Worm (Caenorhabditis elegans) whole organism, L4 larva: ENCODE results near the gene rnr-2.

Experiments
- F44E2.7 ChIP-seq: fragments of 200-800 bp; sonication (Bioruptor generic); IDR thresholded peaks from 2 replicates; pipeline ENCODE4 v2.1.2; 2022; ENCODE audit warnings: missing genetic modification characterization, missing compliant biosample characterization
- T20F7.1 ChIP-seq: fragments of 200-800 bp; sonication (Bioruptor generic); optimal IDR thresholded peaks from 2 replicates; lab custom pipeline; 2018; ENCODE audit warnings: mild to moderate bottlenecking, missing genetic modification characterization, missing compliant biosample characterization
- Y48G9A.11 ChIP-seq: fragments of 200-800 bp; sonication (Bioruptor generic); IDR thresholded peaks from 2 replicates; pipeline ENCODE4 v1.3.6; 2022; ENCODE audit warnings: missing genetic modification reagents, missing genetic modification characterization, missing compliant biosample characterization
- ZK546.5 ChIP-seq, 2 experiments: sonication (generic microtip); optimal IDR thresholded peaks; 2 replicates each; lab custom pipeline; 2017; ENCODE audit warnings: missing biosample characterization in 2 of 2, missing genetic modification characterization in 2 of 2
- aly-2 ChIP-seq: sonication (generic microtip); optimal IDR thresholded peaks from 2 replicates; lab custom pipeline; 2018; ENCODE audit warnings: missing biosample characterization, missing genetic modification characterization
- ceh-20 ChIP-seq: fragments of 200-800 bp; sonication (Bioruptor generic); IDR thresholded peaks from 2 replicates; pipeline ENCODE4 v1.3.6; 2022; ENCODE audit warnings: missing genetic modification reagents, missing genetic modification characterization, missing compliant biosample characterization
- ceh-28 ChIP-seq: fragments of 150-350 bp; optimal IDR thresholded peaks from 2 replicates; lab custom pipeline; 2014; ENCODE audit warnings: missing biosample characterization, missing genetic modification reagents, missing genetic modification characterization
- ceh-62 ChIP-seq: sonication (generic microtip); optimal IDR thresholded peaks from 2 replicates; lab custom pipeline; 2017; ENCODE audit warnings: missing biosample characterization, missing genetic modification characterization
- ceh-82 ChIP-seq: sonication (generic microtip); optimal IDR thresholded peaks from 2 replicates; lab custom pipeline; 2017; ENCODE audit warnings: missing biosample characterization, missing genetic modification characterization
- cey-2 ChIP-seq: sonication (generic microtip); optimal IDR thresholded peaks from 3 replicates; lab custom pipeline; 2017; ENCODE audit warnings: missing genetic modification characterization, mild to moderate bottlenecking, missing compliant biosample characterization, antibody characterized with exemption, borderline replicate concordance; ENCODE audit not compliant: insufficient read depth
- daf-12 ChIP-seq: fragments of 150-350 bp; optimal IDR thresholded peaks from 2 replicates; lab custom pipeline; 2014; ENCODE audit warnings: missing biosample characterization, missing genetic modification reagents, missing genetic modification characterization
- daf-16 ChIP-seq, 3 experiments: sonication (generic microtip); optimal IDR thresholded peaks; 2 replicates each; lab custom pipeline; 2016 to 2017; ENCODE audit warnings: missing genetic modification characterization in 3 of 3, missing genetic modification reagents in 3 of 3, mild to moderate bottlenecking in 2 of 3, missing compliant biosample characterization in 2 of 3, missing biosample characterization in 1 of 3, moderate library complexity in 1 of 3
- dmd-8 ChIP-seq: fragments of 200-800 bp; sonication (Bioruptor generic); IDR thresholded peaks from 2 replicates; pipeline ENCODE4 v1.3.6; 2022; ENCODE audit warnings: missing genetic modification characterization, missing compliant biosample characterization
- dpl-1 ChIP-seq: fragments of 150-350 bp; optimal IDR thresholded peaks from 2 replicates; lab custom pipeline; 2014; ENCODE audit warnings: missing biosample characterization, missing genetic modification reagents, missing genetic modification characterization
- egl-27 ChIP-seq: sonication (generic microtip); optimal IDR thresholded peaks from 3 replicates; lab custom pipeline; 2017; ENCODE audit warnings: missing biosample characterization, missing genetic modification reagents, missing genetic modification characterization
- fkh-10 ChIP-seq: fragments of 150-350 bp; optimal IDR thresholded peaks from 2 replicates; lab custom pipeline; 2014; ENCODE audit warnings: missing biosample characterization, missing genetic modification reagents, missing genetic modification characterization
- fos-1 ChIP-seq: fragments of 150-350 bp; optimal IDR thresholded peaks from 2 replicates; lab custom pipeline; 2014; ENCODE audit warnings: missing biosample characterization, missing genetic modification characterization
- hif-1 ChIP-seq, 2 experiments: sonication (generic microtip); optimal IDR thresholded peaks; 2 replicates each; lab custom pipeline; 2016 to 2017; ENCODE audit warnings: missing compliant biosample characterization in 2 of 2, missing genetic modification characterization in 2 of 2, missing genetic modification reagents in 2 of 2, missing genotype in 2 of 2, mild to moderate bottlenecking in 1 of 2
- jun-1 ChIP-seq: fragments of 150-350 bp; optimal IDR thresholded peaks from 2 replicates; lab custom pipeline; 2014; ENCODE audit warnings: missing biosample characterization, missing genetic modification reagents, missing genetic modification characterization
- lin-15B ChIP-seq: fragments of 150-350 bp; sonication (generic microtip); optimal IDR thresholded peaks from 3 replicates; lab custom pipeline; 2014; ENCODE audit warnings: missing biosample characterization, missing genetic modification characterization
- lin-38 ChIP-seq: fragments of 200-800 bp; sonication (Bioruptor generic); IDR thresholded peaks from 2 replicates; pipeline ENCODE4 v1.3.6; 2022; ENCODE audit warnings: missing genetic modification reagents, missing genetic modification characterization, missing compliant biosample characterization
- lsy-2 ChIP-seq, 2 experiments: fragments of 150-350 bp in 1 of 2; sonication (generic microtip) in 1 of 2; optimal IDR thresholded peaks; 2 replicates each; lab custom pipeline; 2014 to 2017; ENCODE audit warnings: missing biosample characterization in 2 of 2, missing genetic modification characterization in 2 of 2
- madf-5 ChIP-seq, 2 experiments: fragments of 200-800 bp; sonication (Bioruptor generic); IDR thresholded peaks; 2 replicates each; pipeline ENCODE4 v1.3.6; 2022; ENCODE audit warnings: missing compliant biosample characterization in 2 of 2, missing genetic modification characterization in 2 of 2
- mep-1 ChIP-seq: fragments of 150-350 bp; sonication (generic microtip); optimal IDR thresholded peaks from 3 replicates; lab custom pipeline; 2014; ENCODE audit warnings: missing biosample characterization, missing genetic modification characterization
- mes-2 ChIP-seq: sonication (generic microtip); optimal IDR thresholded peaks from 2 replicates; lab custom pipeline; 2016; ENCODE audit warnings: missing genotype, mild to moderate bottlenecking, missing genetic modification characterization, missing compliant biosample characterization; ENCODE audit not compliant: poor library complexity, severe bottlenecking
- nhr-25 ChIP-seq: sonication (generic microtip); optimal IDR thresholded peaks from 2 replicates; lab custom pipeline; 2017; ENCODE audit warnings: missing genetic modification characterization, mild to moderate bottlenecking, missing compliant biosample characterization, antibody characterized with exemption, moderate library complexity, borderline replicate concordance; ENCODE audit not compliant: insufficient read depth
- nhr-28 ChIP-seq: fragments of 150-350 bp; optimal IDR thresholded peaks from 2 replicates; lab custom pipeline; 2014; ENCODE audit warnings: missing biosample characterization, missing genetic modification characterization
- pha-4 ChIP-seq, 2 experiments: fragments of 150-350 bp in 1 of 2; fragments of 200-800 bp in 1 of 2; sonication (Bioruptor generic) in 1 of 2; IDR thresholded peaks in 1 of 2; optimal IDR thresholded peaks in 1 of 2; 2 replicates each; pipeline versions ENCODE4 v1.3.6 to Lab custom; 2014 to 2022; ENCODE audit warnings: missing genetic modification characterization in 2 of 2, missing genetic modification reagents in 2 of 2, missing biosample characterization in 1 of 2, missing compliant biosample characterization in 1 of 2
- php-3 ChIP-seq: fragments of 200-800 bp; sonication (Bioruptor generic); IDR thresholded peaks from 2 replicates; pipeline ENCODE4 v1.3.6; 2022; ENCODE audit warnings: missing genetic modification reagents, missing genetic modification characterization, missing compliant biosample characterization
- sdz-12 ChIP-seq: fragments of 200-800 bp; sonication (Bioruptor generic); optimal IDR thresholded peaks from 2 replicates; lab custom pipeline; 2018; ENCODE audit warnings: mild to moderate bottlenecking, missing genetic modification characterization, missing compliant biosample characterization
- snpc-1.2 ChIP-seq: fragments of 200-800 bp; sonication (Bioruptor generic); IDR thresholded peaks from 2 replicates; pipeline ENCODE4 v1.3.6; 2022; ENCODE audit warnings: missing genetic modification reagents, missing genetic modification characterization, missing compliant biosample characterization
- spr-1 ChIP-seq: sonication (generic microtip); optimal IDR thresholded peaks from 2 replicates; lab custom pipeline; 2016; ENCODE audit warnings: mild to moderate bottlenecking, missing genetic modification characterization, missing compliant biosample characterization
- tra-1 ChIP-seq: fragments of 200-800 bp; sonication (Bioruptor generic); IDR thresholded peaks from 2 replicates; pipeline ENCODE4 v1.3.6; 2022; ENCODE audit warnings: missing genetic modification reagents, missing genetic modification characterization, missing compliant biosample characterization
- unc-39 ChIP-seq: sonication (generic microtip); optimal IDR thresholded peaks from 2 replicates; lab custom pipeline; 2017; ENCODE audit warnings: missing biosample characterization, missing genetic modification characterization
- unc-62 ChIP-seq, 3 experiments: fragments of 150-350 bp in 1 of 3; sonication (generic microtip); optimal IDR thresholded peaks in 2 of 3; peaks in 1 of 3; 1 replicate in 1 of 3; 2 replicates in 2 of 3; lab custom pipeline; 2014 to 2017; ENCODE audit warnings: missing biosample characterization in 3 of 3, missing genetic modification characterization in 3 of 3, missing genetic modification reagents in 3 of 3, missing genotype in 1 of 3
- zag-1 ChIP-seq: fragments of 150-350 bp; optimal IDR thresholded peaks from 2 replicates; lab custom pipeline; 2014; ENCODE audit warnings: missing biosample characterization, missing genetic modification characterization
- zip-11 ChIP-seq: fragments of 200-800 bp; sonication (Bioruptor generic); IDR thresholded peaks from 2 replicates; pipeline ENCODE4 v1.3.6; 2022; ENCODE audit warnings: missing genetic modification characterization, missing compliant biosample characterization
- zip-2 ChIP-seq: fragments of 150-350 bp; optimal IDR thresholded peaks from 2 replicates; lab custom pipeline; 2014; ENCODE audit warnings: missing biosample characterization, missing genetic modification characterization
- ztf-11 ChIP-seq: fragments of 150-350 bp; optimal IDR thresholded peaks from 2 replicates; lab custom pipeline; 2014; ENCODE audit warnings: missing biosample characterization, missing genetic modification characterization
- ztf-7 ChIP-seq: fragments of 150-350 bp; optimal IDR thresholded peaks from 2 replicates; lab custom pipeline; 2014; ENCODE audit warnings: missing biosample characterization, missing genetic modification characterization

Gene rnr-2

DNA sequence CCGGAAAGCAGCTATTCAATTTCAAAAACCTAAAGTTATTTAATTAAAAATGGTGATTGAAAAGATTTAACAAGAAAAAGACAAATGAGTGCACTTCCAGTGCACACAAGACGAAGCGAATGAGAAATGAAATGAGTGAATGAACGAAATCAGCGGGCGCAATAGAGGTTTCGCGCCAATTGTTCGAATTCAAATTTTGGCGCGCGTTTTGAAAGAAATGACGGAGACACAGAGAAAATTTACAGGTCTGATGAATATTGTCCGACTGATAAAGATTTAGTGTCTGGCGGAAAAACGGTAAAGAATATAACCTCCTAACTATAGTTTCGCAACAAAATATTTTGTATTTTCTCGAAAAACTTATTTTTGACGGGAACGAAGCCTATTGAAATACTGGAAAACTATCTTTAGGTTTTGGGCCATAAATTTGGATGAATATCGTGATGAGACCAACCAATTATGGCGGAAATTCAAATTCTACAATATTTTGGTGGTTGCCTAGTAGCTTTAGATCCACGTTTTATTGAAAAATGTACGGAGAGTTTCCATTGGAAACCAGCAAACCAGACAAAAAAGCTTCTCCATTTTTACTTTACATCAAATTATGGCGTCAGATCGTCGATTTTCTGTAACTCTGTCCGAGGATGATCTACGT, 847 bp upstream of the rnr-2 start, which contains the start of gene C03C10.7:
Gene C03C10.7 (plus strand): TSS at position 605 of the 655 bp plus-strand sequence.
- peak; percentile 41 for TF ChIP-seq dpl-1
- TF ChIP-seq fos-1, result no peak
- no peak for TF ChIP-seq php-3 (GFP tag; lab: Robert Waterston, UW)

DNA sequence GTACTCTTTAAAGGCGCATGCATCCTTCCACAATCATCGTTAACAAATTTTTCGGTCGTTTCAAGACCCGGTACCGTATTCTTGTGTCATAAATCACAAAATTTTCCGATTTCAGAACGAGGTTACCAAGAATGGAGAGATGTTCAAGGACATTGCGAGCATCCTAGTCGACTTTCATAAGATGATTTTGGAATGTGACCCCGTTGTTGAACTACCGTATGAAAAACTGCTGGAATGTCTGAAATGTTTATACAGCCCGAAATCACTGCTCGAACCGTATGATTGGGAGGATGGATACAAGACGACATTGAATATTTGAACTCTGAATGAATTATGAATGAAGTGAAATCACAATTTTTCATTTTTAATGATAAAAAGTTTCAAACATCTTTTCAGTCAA, 1.8 kb downstream of the rnr-2 start:
- TF ChIP-seq nhr-25 (no peak), ZK546.5 (tag; optimal IDR thresholded peaks at IDR 0.05; lab: Kevin White, UChicago) (no peak), ceh-82 (no peak), snpc-1.2 (GFP tag; lab: Robert Waterston, UW) (no peak), T20F7.1 (GFP tag; lab: Kevin White, UChicago) (no peak), cey-2 (tag; lab: Kevin White, UChicago) (no peak), fkh-10 (no peak), pha-4 (GFP tag; IDR thresholded peaks at IDR 0.05; lab: Robert Waterston, UW) (no peak), pha-4 (tag; optimal IDR thresholded peaks at IDR 0.05; lab: Kevin White, UChicago) (no peak), dmd-8 (no peak), madf-5 (GFP tag; IDR thresholded peaks at IDR 0.05; lab: Robert Waterston, UW) (no peak), zip-2 (tag; lab: Kevin White, UChicago) (no peak), lin-15B (tag; lab: Kevin White, UChicago) (no peak), ztf-11 (no peak), ztf-7 (tag; lab: Kevin White, UChicago) (no peak), mes-2 (tag; lab: Kevin White, UChicago) (no peak), sdz-12 (no peak), zip-11 (GFP tag; lab: Robert Waterston, UW) (no peak), ceh-20 (GFP tag; lab: Robert Waterston, UW) (no peak), spr-1 (tag; lab: Kevin White, UChicago) (no peak), lsy-2 (tag; optimal IDR thresholded peaks at IDR 0.05; lab: Kevin White, UChicago) (no peak)

DNA sequence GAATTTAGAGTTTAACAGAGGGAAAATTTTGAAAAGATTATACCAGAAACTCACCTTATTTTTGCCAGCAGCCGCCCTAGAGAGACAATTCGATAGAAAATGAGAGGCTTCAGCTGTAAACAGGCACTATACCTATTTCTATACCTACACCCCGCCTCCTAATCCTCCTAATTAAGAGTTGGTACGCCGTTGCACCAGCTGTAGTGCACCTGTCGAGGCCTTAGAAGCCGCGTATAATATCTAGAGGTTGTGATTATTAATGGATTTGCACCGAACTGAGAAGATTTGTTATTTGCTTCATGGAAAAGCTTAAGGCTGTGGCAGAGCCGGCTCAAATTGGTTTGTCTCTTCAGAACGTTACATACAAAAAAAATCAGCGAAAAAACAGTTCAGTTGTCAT, 2.7 kb downstream of the rnr-2 start, which contains the start of gene C03C10.5:
Gene C03C10.5 (minus strand): TSS at position 101 of the 400 bp plus-strand sequence.
- TF ChIP-seq hif-1 (tag; optimal IDR thresholded peaks at IDR 0.05; lab: Kevin White, UChicago), result no peak
- TF ChIP-seq aly-2 (tag; lab: Kevin White, UChicago), result no peak
- no peak for TF ChIP-seq php-3 (GFP tag; lab: Robert Waterston, UW)
- TF ChIP-seq snpc-1.2 (GFP tag; lab: Robert Waterston, UW), result no peak

DNA sequence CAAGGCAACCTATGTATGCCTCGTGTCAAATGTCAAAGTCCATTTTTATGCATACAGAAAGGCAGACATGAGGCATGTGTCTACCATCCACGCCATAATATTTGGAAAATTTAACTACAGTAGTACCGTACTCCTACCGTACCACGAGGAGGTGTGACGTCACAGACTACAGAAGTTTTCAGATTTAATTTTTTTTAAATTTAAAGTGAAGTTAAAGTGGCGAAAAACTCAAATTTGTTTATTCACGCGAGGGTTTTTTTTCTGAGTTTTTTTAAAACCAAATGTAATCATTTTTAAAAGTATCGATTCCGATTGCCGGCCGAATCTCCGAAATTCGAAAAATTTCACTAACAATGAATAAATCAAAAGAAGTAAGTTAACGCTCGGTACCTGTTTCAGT, 3.9 kb downstream of the rnr-2 start, which contains the start of gene C03C10.2:
Gene C03C10.2 (plus strand): TSS at position 301 of the 400 bp plus-strand sequence.
- TF ChIP-seq php-3 (GFP tag; lab: Robert Waterston, UW), result no peak
- no peak for TF ChIP-seq daf-16 (GFP tag; optimal IDR thresholded peaks at IDR 0.05; lab: Kevin White, UChicago)
- TF ChIP-seq daf-16 (tag; optimal IDR thresholded peaks at IDR 0.05; lab: Kevin White, UChicago), result no peak
- no peak for TF ChIP-seq zag-1 (tag; lab: Kevin White, UChicago)

DNA sequence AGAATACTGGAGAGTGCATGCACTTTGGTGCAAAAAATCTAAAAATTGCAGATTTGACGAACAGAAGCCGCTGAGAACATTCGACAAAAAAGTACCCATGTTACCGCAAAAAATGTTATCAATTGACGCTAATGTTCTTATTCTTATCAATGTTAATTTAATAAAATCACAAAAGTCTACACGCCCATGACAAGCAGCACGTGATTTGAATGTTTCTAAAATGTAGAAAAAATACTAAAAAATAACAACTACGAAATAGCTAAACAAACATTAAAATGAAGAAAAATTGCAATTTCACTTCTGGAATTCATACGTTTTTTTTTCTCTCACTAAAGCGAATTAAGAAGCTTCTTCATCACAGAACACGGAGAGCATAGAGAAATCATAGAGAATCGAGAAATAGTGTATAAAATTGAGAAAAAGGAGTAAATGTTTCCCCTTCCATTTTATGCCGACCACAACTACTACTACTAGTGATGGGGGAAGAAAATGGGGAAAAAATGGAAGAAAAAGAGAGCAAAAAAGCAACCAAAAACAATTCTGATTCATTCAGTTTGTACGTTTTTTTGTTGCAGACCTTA, 6.3 kb downstream of the rnr-2 start:
- no peak for TF ChIP-seq unc-62 (GFP tag; optimal IDR thresholded peaks at IDR 0.05 in 1 of 2; lab: Kevin White, UChicago)
- no peak for TF ChIP-seq unc-62 (tag; optimal IDR thresholded peaks at IDR 0.05; lab: Kevin White, UChicago)
- no peak for TF ChIP-seq egl-27 (tag; lab: Kevin White, UChicago)
- peak; percentile 39 for TF ChIP-seq nhr-28
- TF ChIP-seq aly-2 (tag; lab: Kevin White, UChicago), result no peak
- TF ChIP-seq ceh-28 (tag; lab: Kevin White, UChicago), result no peak
- no peak for TF ChIP-seq ZK546.5 (tag; optimal IDR thresholded peaks at IDR 0.05; lab: Kevin White, UChicago)
- no peak for TF ChIP-seq unc-39 (tag; lab: Kevin White, UChicago)
- TF ChIP-seq php-3 (GFP tag; lab: Robert Waterston, UW), result 0 out of 2 replicates have a peak, but pooled peaks have one; percentile 17
- TF ChIP-seq ceh-62 (tag; lab: Kevin White, UChicago), result no peak
- TF ChIP-seq daf-12, result no peak
- no peak for TF ChIP-seq Y48G9A.11 (GFP tag; lab: Robert Waterston, UW)
- no peak for TF ChIP-seq sdz-12
- no peak for TF ChIP-seq F44E2.7 (GFP tag; lab: Robert Waterston, UW)
- peak; percentile 17 for TF ChIP-seq mep-1 (tag; lab: Kevin White, UChicago)
- TF ChIP-seq lsy-2 (tag; optimal IDR thresholded peaks at IDR 0.05; lab: Kevin White, UChicago), result peak in 1 of 2 experiments; percentile 69
- no peak for TF ChIP-seq lin-38 (GFP tag; lab: Robert Waterston, UW)
- TF ChIP-seq hif-1 (tag; optimal IDR thresholded peaks at IDR 0.05; lab: Kevin White, UChicago), result peak in 1 of 2 experiments; percentile 9
- no peak for TF ChIP-seq jun-1 (tag; lab: Kevin White, UChicago)
- TF ChIP-seq zip-11 (GFP tag; lab: Robert Waterston, UW), result no peak
- no peak for TF ChIP-seq tra-1 (GFP tag; lab: Robert Waterston, UW)
